Worm (Caenorhabditis elegans): Measurements from ENCODE around the gene faah-4.

DNA sequence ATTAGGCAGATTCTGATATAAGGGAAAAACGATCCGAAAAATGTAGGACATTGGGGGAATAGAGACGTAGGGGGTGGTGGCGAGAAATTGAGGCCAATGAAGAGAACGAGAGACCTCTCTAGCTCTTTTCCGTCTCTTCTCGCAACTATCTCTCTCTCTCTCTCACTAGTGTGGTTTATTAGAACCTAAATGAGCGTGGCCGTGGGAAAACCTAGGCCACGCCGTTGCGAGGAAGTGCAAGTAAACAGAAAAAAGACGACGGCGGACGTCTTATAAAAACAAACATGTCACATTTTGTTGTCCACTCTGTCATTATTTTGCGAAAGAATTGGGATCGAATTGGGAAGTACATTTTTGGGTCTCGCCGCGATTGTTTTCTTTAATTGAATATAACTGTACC, 39.7 kb downstream of the faah-4 start:
- peak; percentile 87 for TF ChIP-seq nhr-11 (tag; optimal IDR thresholded peaks at IDR 0.05)
- no peak for TF ChIP-seq nhr-76 (tag; optimal IDR thresholded peaks at IDR 0.05)
- TF ChIP-seq pha-4 (GFP tag; IDR thresholded peaks at IDR 0.05): peak; percentile 67
- peak; percentile 96 for TF ChIP-seq pha-4 (tag; optimal IDR thresholded peaks at IDR 0.05)
- peak; percentile 84 for TF ChIP-seq dmd-6 (GFP tag; IDR thresholded peaks at IDR 0.05)
- no peak for TF ChIP-seq lin-15B (tag; optimal IDR thresholded peaks at IDR 0.05)
- no peak for TF ChIP-seq zfp-2 (tag; optimal IDR thresholded peaks at IDR 0.05)
- TF ChIP-seq set-16 (GFP tag; IDR thresholded peaks at IDR 0.05): peak; percentile 21; the same call in 1 of the 2 replicates
- peak; percentile 86 for TF ChIP-seq hlh-30 (tag; optimal IDR thresholded peaks at IDR 0.05; ENCODE audit: insufficient read depth)
- no peak for TF ChIP-seq unc-130 (GFP tag; optimal IDR thresholded peaks at IDR 0.05)
- TF ChIP-seq ces-1 (GFP tag; optimal IDR thresholded peaks at IDR 0.05): no peak
- no peak for TF ChIP-seq daf-12 (tag; optimal IDR thresholded peaks at IDR 0.05)
- peak in 1 of 2 experiments; percentile 74 for TF ChIP-seq mdl-1 (tag; optimal IDR thresholded peaks at IDR 0.05)
- TF ChIP-seq nhr-6 (tag; optimal IDR thresholded peaks at IDR 0.05): peak; percentile 91
